Fruit fly (Drosophila melanogaster) S2 (cell line): Measurements from ENCODE around the gene insv.

ENCODE experiments used
- CG8478 ChIP-seq: fragments of >200 bp; optimal IDR thresholded peaks from 2 replicates; lab custom pipeline; 2018
- CTCF ChIP-seq, 2 experiments: fragments of >200 bp; optimal IDR thresholded peaks; 2 replicates each; lab custom pipeline; 2018

DNA sequence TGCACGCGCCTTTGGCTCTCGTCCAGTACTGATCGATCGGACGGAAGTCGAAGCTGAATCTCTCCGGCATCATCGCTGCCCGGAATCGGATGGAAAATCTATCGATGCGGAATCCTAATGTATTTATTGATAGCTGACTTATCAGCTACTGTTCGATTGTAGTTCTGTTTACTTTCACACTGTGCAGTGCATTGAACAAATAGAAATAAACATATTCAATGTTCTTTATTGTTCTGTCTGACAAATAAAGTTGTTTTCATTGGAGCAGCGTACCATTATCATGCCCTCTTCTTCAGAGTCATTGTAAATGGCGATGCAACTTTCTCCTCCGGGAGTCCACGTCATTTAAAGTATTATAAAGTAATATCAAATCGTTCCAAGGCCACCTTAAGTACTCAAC lies 3.9 kb downstream of the insv start, which contains the start of gene Cyp309a2:
- TF ChIP-seq CG8478 (lab: Kevin White, UChicago) = no peak
- no peak for TF ChIP-seq CTCF (optimal IDR thresholded peaks at IDR 0.05; lab: Kevin White, UChicago)
